Worm (Caenorhabditis elegans): ENCODE data around the gene pals-28.
A peak's percentile ranks its signal among the peaks of the same experiment; 100 is the strongest.

The pals-28 gene

ce11 chrIII:4419117-4419978 is 34.8 kb downstream of the pals-28 start, which contains the start of the genes R07E5.7 and cku-80 (continued):
- TF ChIP-seq aly-2 (tag; optimal IDR thresholded peaks at IDR 0.05), result no peak
- TF ChIP-seq nhr-19 (GFP tag; conservative IDR thresholded peaks at IDR 0.05), result peak; percentile 74
- peak; percentile 24 for TF ChIP-seq nhr-77 (tag; optimal IDR thresholded peaks at IDR 0.05)
- TF ChIP-seq irx-1 (tag; optimal IDR thresholded peaks at IDR 0.05), result peak; percentile 42
- TF ChIP-seq mab-9 (GFP tag; IDR thresholded peaks at IDR 0.05), result no peak
- peak; percentile 31 for TF ChIP-seq C04F5.9 (tag; optimal IDR thresholded peaks at IDR 0.05)
- TF ChIP-seq F16B12.6 (tag; optimal IDR thresholded peaks at IDR 0.05), result peak; percentile 96
- no peak for TF ChIP-seq nhr-12 (tag; optimal IDR thresholded peaks at IDR 0.05)
- TF ChIP-seq xbp-1 (tag; optimal IDR thresholded peaks at IDR 0.05), result peak; percentile 61
- peak; percentile 54 for TF ChIP-seq swsn-7 (tag; optimal IDR thresholded peaks at IDR 0.05)
- peak; percentile 56 for TF ChIP-seq unc-130 (tag; optimal IDR thresholded peaks at IDR 0.05)
- TF ChIP-seq lin-13 (GFP tag; optimal IDR thresholded peaks at IDR 0.05), result peak; percentile 51
- peak; percentile 46 for TF ChIP-seq unc-86 (tag; optimal IDR thresholded peaks at IDR 0.05)
- TF ChIP-seq snu-23 (GFP tag; optimal IDR thresholded peaks at IDR 0.05), result peak; percentile 84
- TF ChIP-seq snpc-4 (tag; optimal IDR thresholded peaks at IDR 0.05), result peak; percentile 44
- TF ChIP-seq mep-1 (tag; optimal IDR thresholded peaks at IDR 0.05), result peak; percentile 59
- no peak for TF ChIP-seq egl-13 (tag; optimal IDR thresholded peaks at IDR 0.05)
- peak; percentile 40 for TF ChIP-seq elt-2 (tag; optimal IDR thresholded peaks at IDR 0.05)
- peak; percentile 28 for TF ChIP-seq aha-1 (tag; optimal IDR thresholded peaks at IDR 0.05)
- peak; percentile 40 for TF ChIP-seq dsc-1 (tag; optimal IDR thresholded peaks at IDR 0.05)
- TF ChIP-seq blmp-1 (tag; optimal IDR thresholded peaks at IDR 0.05), result peak; percentile 51
- peak; percentile 70 for TF ChIP-seq C16A3.4 (tag; optimal IDR thresholded peaks at IDR 0.05)
- TF ChIP-seq nhr-47 (tag; optimal IDR thresholded peaks at IDR 0.05), result peak; percentile 73
- TF ChIP-seq nhr-85 (tag), result peak; percentile 75
- peak; percentile 84 to 95 for TF ChIP-seq lin-35 (GFP tag; optimal IDR thresholded peaks at IDR 0.05)
- TF ChIP-seq fos-1 (tag; optimal IDR thresholded peaks at IDR 0.05), result no peak
- TF ChIP-seq mdl-1 (tag; optimal IDR thresholded peaks at IDR 0.05), result peak in 1 of 2 experiments; percentile 41

ce11 chrIII:4426711-4427218 is 42.2 kb downstream of the pals-28 start:
- peak; percentile 26 for TF ChIP-seq lin-14 (GFP tag; optimal IDR thresholded peaks at IDR 0.05)
- peak in 1 of 2 experiments; percentile 26 for TF ChIP-seq efl-1 (optimal IDR thresholded peaks at IDR 0.05)
- peak in 1 of 2 experiments; percentile 88 for TF ChIP-seq efl-1 (GFP tag; optimal IDR thresholded peaks at IDR 0.05 in 1 of 2)
- TF ChIP-seq nhr-19 (GFP tag; conservative IDR thresholded peaks at IDR 0.05), result peak; percentile 86
- peak; percentile 35; the same call in 1 of the 2 replicates for TF ChIP-seq ceh-88 (GFP tag; IDR thresholded peaks at IDR 0.05)
- peak; percentile 9 for TF ChIP-seq xbp-1 (tag; optimal IDR thresholded peaks at IDR 0.05)
- peak; percentile 43 for TF ChIP-seq dsc-1 (tag; optimal IDR thresholded peaks at IDR 0.05)
- TF ChIP-seq rnt-1 (tag; optimal IDR thresholded peaks at IDR 0.05), result peak; percentile 38
- TF ChIP-seq mab-9 (GFP tag; IDR thresholded peaks at IDR 0.05), result peak; percentile 67
- peak; percentile 41 for TF ChIP-seq nhr-71 (tag; optimal IDR thresholded peaks at IDR 0.05)
- peak; percentile 63 for TF ChIP-seq nhr-47 (tag; optimal IDR thresholded peaks at IDR 0.05)
- TF ChIP-seq grh-1 (GFP tag; IDR thresholded peaks at IDR 0.05), result peak; percentile 40; the same call in 1 of the 2 replicates
- peak; percentile 3 for TF ChIP-seq fkh-8 (tag; optimal IDR thresholded peaks at IDR 0.05)
- TF ChIP-seq irx-1 (tag; optimal IDR thresholded peaks at IDR 0.05), result peak; percentile 19
- TF ChIP-seq lsy-2 (tag; optimal IDR thresholded peaks at IDR 0.05), result peak in 1 of 2 experiments; percentile 21
- TF ChIP-seq snu-23 (GFP tag; optimal IDR thresholded peaks at IDR 0.05), result peak; percentile 23
- peak; percentile 27 for TF ChIP-seq nhr-90 (tag; optimal IDR thresholded peaks at IDR 0.05; ENCODE audit: poor library complexity)
- TF ChIP-seq zip-4 (GFP tag; optimal IDR thresholded peaks at IDR 0.05), result peak; percentile 29
- TF ChIP-seq snpc-4 (tag; optimal IDR thresholded peaks at IDR 0.05), result peak; percentile 96
- TF ChIP-seq dpl-1 (GFP tag; optimal IDR thresholded peaks at IDR 0.05), result peak in 1 of 3 experiments; percentile 30
- TF ChIP-seq C16A3.4 (tag; optimal IDR thresholded peaks at IDR 0.05), result peak; percentile 6
- TF ChIP-seq elt-2 (tag; optimal IDR thresholded peaks at IDR 0.05), result peak; percentile 6
- TF ChIP-seq swsn-7 (tag; optimal IDR thresholded peaks at IDR 0.05), result peak; percentile 45
- 0 out of 2 replicates have a peak, but pooled peaks have one; percentile 14 for TF ChIP-seq isw-1 (GFP tag; IDR thresholded peaks at IDR 0.05)
- TF ChIP-seq unc-86 (tag; optimal IDR thresholded peaks at IDR 0.05), result peak; percentile 6

Measured in whole organism, L1 larva.